Fruit fly (Drosophila melanogaster) whole organism, wandering third instar larva: Measurements from ENCODE around the gene HemK1.

Source experiments
- Abd-B ChIP-seq: fragments of >200 bp; optimal IDR thresholded peaks from 2 replicates; lab custom pipeline; 2017; ENCODE audit warnings: missing biosample characterization, missing genetic modification characterization
- CG32264 ChIP-seq: fragments of 200-800 bp; sonication (Bioruptor generic); optimal IDR thresholded peaks from 2 replicates; lab custom pipeline; 2016; ENCODE audit warnings: missing biosample characterization, missing genetic modification characterization
- CG9705 ChIP-seq: fragments of 200-800 bp; sonication (Bioruptor generic); optimal IDR thresholded peaks from 2 replicates; lab custom pipeline; 2018; ENCODE audit warnings: missing biosample characterization, mild to moderate bottlenecking, missing genetic modification characterization
- CrebA ChIP-seq: fragments of 200-800 bp; sonication (Bioruptor generic); optimal IDR thresholded peaks from 2 replicates; lab custom pipeline; 2016; ENCODE audit warnings: missing biosample characterization, mild to moderate bottlenecking, missing genetic modification characterization, borderline replicate concordance
- Dfd ChIP-seq: fragments of >200 bp; optimal IDR thresholded peaks from 2 replicates; lab custom pipeline; 2017; ENCODE audit warnings: missing biosample characterization, missing genetic modification characterization
- Dif ChIP-seq: fragments of 200-275, 200-300 bp; sonication (Bioruptor generic); optimal IDR thresholded peaks from 2 replicates; lab custom pipeline; 2018; ENCODE audit warnings: missing biosample characterization, missing genetic modification characterization; ENCODE audit not compliant: partially characterized antibody
- GATAd ChIP-seq: sonication (Bioruptor generic); optimal IDR thresholded peaks from 2 replicates; lab custom pipeline; 2016; ENCODE audit warnings: missing biosample characterization, missing genetic modification characterization
- HLH106 ChIP-seq: fragments of 200-800 bp; optimal IDR thresholded peaks from 3 replicates; lab custom pipeline; 2019; ENCODE audit warnings: missing biosample characterization, mild to moderate bottlenecking, missing genetic modification characterization, moderate library complexity
- Hnf4 ChIP-seq: fragments of 200-800 bp; sonication (Bioruptor generic); optimal IDR thresholded peaks from 2 replicates; lab custom pipeline; 2016; ENCODE audit warnings: missing biosample characterization, mild to moderate bottlenecking, missing genetic modification characterization
- Hr78 ChIP-seq: fragments of >200 bp; optimal IDR thresholded peaks from 2 replicates; lab custom pipeline; 2017; ENCODE audit warnings: missing biosample characterization, missing genetic modification characterization
- Hr83 ChIP-seq: fragments of 200-300 bp; sonication (Bioruptor generic); optimal IDR thresholded peaks from 2 replicates; lab custom pipeline; 2016; ENCODE audit warnings: missing biosample characterization, mild to moderate bottlenecking, missing genetic modification characterization, moderate library complexity; ENCODE audit not compliant: poor library complexity, severe bottlenecking
- Jra ChIP-seq: sonication (Bioruptor generic); optimal IDR thresholded peaks from 2 replicates; lab custom pipeline; 2016; ENCODE audit warnings: missing biosample characterization, missing genetic modification characterization
- Mio ChIP-seq: sonication (Bioruptor generic); optimal IDR thresholded peaks from 2 replicates; lab custom pipeline; 2016; ENCODE audit warnings: missing biosample characterization, missing genetic modification characterization
- Myc ChIP-seq: fragments of >200 bp; optimal IDR thresholded peaks from 2 replicates; lab custom pipeline; 2017
- N ChIP-seq: fragments of >200 bp; optimal IDR thresholded peaks from 2 replicates; lab custom pipeline; 2018; ENCODE audit warnings: missing biosample characterization, missing external identifiers, missing genetic modification characterization
- OdsH ChIP-seq: fragments of 200-800 bp; sonication (Bioruptor generic); optimal IDR thresholded peaks from 2 replicates; lab custom pipeline; 2016; ENCODE audit warnings: missing biosample characterization, mild to moderate bottlenecking, missing genetic modification characterization
- Rel ChIP-seq, 2 experiments: fragments of 200-800 bp; sonication (Bioruptor generic) in 1 of 2; optimal IDR thresholded peaks; 2 replicates in 1 of 2; 3 replicates in 1 of 2; lab custom pipeline; 2016 to 2019; ENCODE audit warnings: mild to moderate bottlenecking in 2 of 2, missing biosample characterization in 2 of 2, missing genetic modification characterization in 2 of 2, moderate library complexity in 1 of 2
- Sp1 ChIP-seq: fragments of 200-800 bp; sonication (Bioruptor generic); optimal IDR thresholded peaks from 3 replicates; lab custom pipeline; 2019; ENCODE audit warnings: missing biosample characterization, mild to moderate bottlenecking, missing genetic modification characterization, moderate library complexity
- Vsx2 ChIP-seq: fragments of 200-300, 225-300 bp; sonication (Bioruptor generic); optimal IDR thresholded peaks from 2 replicates; lab custom pipeline; 2018; ENCODE audit warnings: missing biosample characterization, missing genetic modification characterization; ENCODE audit not compliant: partially characterized antibody
- br ChIP-seq: fragments of 200-800 bp; sonication (Bioruptor generic); optimal IDR thresholded peaks from 2 replicates; lab custom pipeline; 2016; ENCODE audit warnings: missing biosample characterization, missing genetic modification characterization
- brk ChIP-seq: fragments of 200-800 bp; sonication (Bioruptor generic); optimal IDR thresholded peaks from 2 replicates; lab custom pipeline; 2016; ENCODE audit warnings: missing biosample characterization, mild to moderate bottlenecking, missing genetic modification characterization
- dl ChIP-seq, 2 experiments: fragments of 175-275, 200-275 bp in 1 of 2; fragments of 200-275 bp in 1 of 2; sonication (Bioruptor generic); optimal IDR thresholded peaks; lab custom pipeline; 2018; ENCODE audit warnings: mild to moderate bottlenecking in 2 of 2, missing biosample characterization in 2 of 2, missing genetic modification characterization in 2 of 2, moderate library complexity in 2 of 2; ENCODE audit not compliant: partially characterized antibody in 2 of 2, insufficient read depth in 1 of 2
- dmrt93B ChIP-seq: fragments of 200-800 bp; sonication (Bioruptor generic); optimal IDR thresholded peaks from 2 replicates; lab custom pipeline; 2018; ENCODE audit warnings: missing biosample characterization, mild to moderate bottlenecking, missing genetic modification characterization
- dsf ChIP-seq: sonication (Bioruptor generic); optimal IDR thresholded peaks from 2 replicates; lab custom pipeline; 2016; ENCODE audit warnings: missing biosample characterization, missing genetic modification characterization, borderline replicate concordance
- ey ChIP-seq: fragments of 200-800 bp; sonication (Bioruptor generic); optimal IDR thresholded peaks from 2 replicates; lab custom pipeline; 2016; ENCODE audit warnings: missing biosample characterization, missing genetic modification characterization
- foxo ChIP-seq, 2 experiments: fragments of 200-800 bp; sonication (Bioruptor generic); optimal IDR thresholded peaks; 2 replicates in 1 of 2; 3 replicates in 1 of 2; lab custom pipeline; 2016 to 2017; ENCODE audit warnings: missing biosample characterization in 2 of 2, missing genetic modification characterization in 2 of 2
- fru ChIP-seq: fragments of 200-800 bp; sonication (Bioruptor generic); optimal IDR thresholded peaks from 3 replicates; lab custom pipeline; 2016; ENCODE audit warnings: missing biosample characterization, mild to moderate bottlenecking, missing genetic modification characterization
- h ChIP-seq: fragments of 200-800 bp; sonication (Bioruptor generic); optimal IDR thresholded peaks from 3 replicates; lab custom pipeline; 2016; ENCODE audit warnings: missing biosample characterization, mild to moderate bottlenecking, missing genetic modification characterization
- jim ChIP-seq: fragments of 175-275, 200-325 bp; sonication (Bioruptor generic); optimal IDR thresholded peaks from 2 replicates; lab custom pipeline; 2016; ENCODE audit warnings: missing biosample characterization, mild to moderate bottlenecking, missing genetic modification characterization
- lola ChIP-seq: fragments of >200 bp; optimal IDR thresholded peaks from 2 replicates; lab custom pipeline; 2017; ENCODE audit warnings: missing biosample characterization, missing genetic modification characterization
- pan ChIP-seq: fragments of >200 bp; optimal IDR thresholded peaks from 2 replicates; lab custom pipeline; 2017
- psq ChIP-seq: fragments of 200-800 bp; sonication (Bioruptor generic); optimal IDR thresholded peaks from 3 replicates; lab custom pipeline; 2017; ENCODE audit warnings: missing biosample characterization, mild to moderate bottlenecking, missing genetic modification characterization, moderate library complexity
- rgr ChIP-seq: fragments of 200-800 bp; sonication (Bioruptor generic); optimal IDR thresholded peaks from 3 replicates; lab custom pipeline; 2016; ENCODE audit warnings: missing biosample characterization, mild to moderate bottlenecking, missing genetic modification characterization
- sage ChIP-seq: fragments of 200-800 bp; sonication (Bioruptor generic); optimal IDR thresholded peaks from 2 replicates; lab custom pipeline; 2016; ENCODE audit warnings: missing biosample characterization, mild to moderate bottlenecking, missing genetic modification characterization
- sv ChIP-seq: fragments of 200-800 bp; sonication (Bioruptor generic); optimal IDR thresholded peaks from 3 replicates; lab custom pipeline; 2016; ENCODE audit warnings: missing biosample characterization, missing genetic modification characterization
- tai ChIP-seq: sonication (Bioruptor generic); optimal IDR thresholded peaks from 2 replicates; lab custom pipeline; 2016; ENCODE audit warnings: missing biosample characterization, missing genetic modification characterization
- usp ChIP-seq: fragments of >200 bp; optimal IDR thresholded peaks from 2 replicates; lab custom pipeline; 2017; ENCODE audit warnings: missing biosample characterization, missing genetic modification characterization
- woc ChIP-seq: sonication (Bioruptor generic); optimal IDR thresholded peaks from 2 replicates; lab custom pipeline; 2016; ENCODE audit warnings: missing biosample characterization, mild to moderate bottlenecking, missing genetic modification characterization

HemK1 gene

dm6 chr2L:6481310-6481738 lies 13.8 kb upstream of the HemK1 start:
- TF ChIP-seq rgr (GFP tag; lab: Kevin White, UChicago) (peak; percentile 29), OdsH (GFP tag; lab: Kevin White, UChicago) (peak; percentile 0), CrebA (GFP tag; lab: Kevin White, UChicago) (no peak), Hr83 (GFP tag; lab: Kevin White, UChicago) (peak; percentile 59), ey (GFP tag; lab: Kevin White, UChicago) (no peak), Myc (peak; percentile 84), sv (GFP tag; lab: Kevin White, UChicago) (no peak), brk (no peak), br (GFP tag; lab: Kevin White, UChicago) (peak; percentile 6), GATAd (GFP tag; lab: Kevin White, UChicago) (no peak), lola (GFP tag; lab: Kevin White, UChicago) (no peak), Sp1 (GFP tag; lab: Kevin White, UChicago) (peak; percentile 8), HLH106 (tag; lab: Kevin White, UChicago) (no peak), h (GFP tag; lab: Kevin White, UChicago) (peak; percentile 40), Hnf4 (GFP tag; lab: Kevin White, UChicago) (no peak), Jra (no peak), dl (GFP tag; optimal IDR thresholded peaks at IDR 0.05; lab: Kevin White, UChicago; ENCODE audit: insufficient read depth in 1 of 2, partially characterized antibody in 2 of 2) (peak in 1 of 2 experiments; percentile 54), Hr78 (GFP tag; lab: Kevin White, UChicago) (no peak), psq (GFP tag; lab: Kevin White, UChicago) (no peak), CG9705 (GFP tag; lab: Kevin White, UChicago) (no peak), Dfd (GFP tag; lab: Kevin White, UChicago) (no peak), pan (lab: Kevin White, UChicago) (no peak), dmrt93B (GFP tag; lab: Kevin White, UChicago) (no peak), woc (GFP tag; lab: Kevin White, UChicago) (no peak), CG32264 (no peak), Abd-B (GFP tag; lab: Kevin White, UChicago) (no peak), Rel (GFP tag; optimal IDR thresholded peaks at IDR 0.05; lab: Kevin White, UChicago) (no peak), Rel (tag; optimal IDR thresholded peaks at IDR 0.05; lab: Kevin White, UChicago) (peak; percentile 16), N (GFP tag; lab: Kevin White, UChicago) (peak; percentile 65), fru (GFP tag; lab: Kevin White, UChicago) (peak; percentile 3), sage (no peak), Vsx2 (GFP tag; lab: Kevin White, UChicago) (no peak), jim (GFP tag; lab: Kevin White, UChicago) (no peak), dsf (GFP tag; lab: Kevin White, UChicago) (no peak), tai (GFP tag; lab: Kevin White, UChicago) (no peak), usp (no peak), Mio (GFP tag; lab: Kevin White, UChicago) (no peak), Dif (GFP tag; lab: Kevin White, UChicago) (no peak), foxo (GFP tag; optimal IDR thresholded peaks at IDR 0.05; lab: Kevin White, UChicago) (peak in 1 of 2 experiments; percentile 28)

DNA sequence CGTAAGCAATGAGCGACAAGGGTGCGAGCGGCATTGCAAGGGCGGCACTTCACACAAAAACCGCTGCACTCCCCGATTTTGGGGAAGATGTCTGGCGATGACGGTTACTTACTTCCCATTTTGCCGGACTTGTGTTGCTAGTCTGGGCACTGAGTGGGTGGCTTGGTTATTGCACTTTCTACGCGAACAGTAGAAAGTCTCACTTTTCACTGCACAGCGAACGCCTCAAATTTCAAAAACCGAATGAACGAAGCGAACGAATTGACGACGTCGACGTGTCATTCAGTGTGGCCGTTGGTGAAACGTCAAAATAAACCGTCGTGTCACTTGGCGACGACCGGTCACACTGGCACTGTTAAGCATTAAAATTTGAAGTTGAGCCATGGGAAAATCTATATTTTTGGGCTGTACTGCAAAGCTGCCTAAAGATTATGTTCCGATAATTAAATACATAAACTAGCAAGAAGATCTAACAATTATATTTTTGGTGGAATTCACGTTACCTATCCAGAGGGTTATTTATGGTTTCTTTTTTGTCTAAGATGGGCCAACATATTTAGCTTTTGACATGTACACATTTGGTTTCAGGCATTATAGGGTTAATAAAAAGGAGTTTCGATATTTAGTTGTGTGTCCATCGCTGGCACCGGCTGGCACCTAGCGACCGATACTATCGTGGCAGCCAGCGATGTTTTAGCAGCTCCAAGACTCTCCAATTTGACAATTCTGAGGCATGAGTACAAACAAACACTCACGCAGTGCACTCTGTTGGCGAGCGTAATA lies 12.9 kb upstream of the HemK1 start, which contains the start of the genes Sec61alpha and Daxx:
TSS of gene Sec61alpha (minus strand) at position 364 of the 783 bp plus-strand sequence.
TSS of gene Daxx (plus strand) at position 718 of the 783 bp plus-strand sequence.
- TF ChIP-seq CG32264: peak; percentile 69
- TF ChIP-seq ey (GFP tag; lab: Kevin White, UChicago): peak; percentile 89
- TF ChIP-seq tai (GFP tag; lab: Kevin White, UChicago): no peak
- TF ChIP-seq Jra: peak; percentile 91
- TF ChIP-seq pan (lab: Kevin White, UChicago): no peak
- TF ChIP-seq HLH106 (tag; lab: Kevin White, UChicago): peak; percentile 83
- peak; percentile 79 for TF ChIP-seq br (GFP tag; lab: Kevin White, UChicago)
- TF ChIP-seq Rel (GFP tag; optimal IDR thresholded peaks at IDR 0.05; lab: Kevin White, UChicago): no peak
- peak; percentile 52 for TF ChIP-seq Rel (tag; optimal IDR thresholded peaks at IDR 0.05; lab: Kevin White, UChicago)
- TF ChIP-seq Dif (GFP tag; lab: Kevin White, UChicago): no peak
- peak; percentile 78 for TF ChIP-seq OdsH (GFP tag; lab: Kevin White, UChicago)
- no peak for TF ChIP-seq dmrt93B (GFP tag; lab: Kevin White, UChicago)
- TF ChIP-seq N (GFP tag; lab: Kevin White, UChicago): no peak
- TF ChIP-seq GATAd (GFP tag; lab: Kevin White, UChicago): peak; percentile 59
- peak; percentile 61 for TF ChIP-seq CG9705 (GFP tag; lab: Kevin White, UChicago)
- TF ChIP-seq jim (GFP tag; lab: Kevin White, UChicago): peak; percentile 76
- no peak for TF ChIP-seq Vsx2 (GFP tag; lab: Kevin White, UChicago)
- TF ChIP-seq sv (GFP tag; lab: Kevin White, UChicago): peak; percentile 84
- TF ChIP-seq Abd-B (GFP tag; lab: Kevin White, UChicago): no peak
- peak; percentile 58 for TF ChIP-seq Myc
- peak; percentile 72 for TF ChIP-seq Sp1 (GFP tag; lab: Kevin White, UChicago)
- TF ChIP-seq CrebA (GFP tag; lab: Kevin White, UChicago): peak; percentile 97
- peak; percentile 30 to 86 for TF ChIP-seq foxo (GFP tag; optimal IDR thresholded peaks at IDR 0.05; lab: Kevin White, UChicago)
- peak; percentile 77 for TF ChIP-seq fru (GFP tag; lab: Kevin White, UChicago)
- TF ChIP-seq h (GFP tag; lab: Kevin White, UChicago): peak; percentile 85
- no peak for TF ChIP-seq sage
- no peak for TF ChIP-seq lola (GFP tag; lab: Kevin White, UChicago)
- peak; percentile 90 for TF ChIP-seq Hnf4 (GFP tag; lab: Kevin White, UChicago)
- peak; percentile 69 for TF ChIP-seq psq (GFP tag; lab: Kevin White, UChicago)
- TF ChIP-seq Dfd (GFP tag; lab: Kevin White, UChicago): no peak
- TF ChIP-seq dl (GFP tag; optimal IDR thresholded peaks at IDR 0.05; lab: Kevin White, UChicago; ENCODE audit: insufficient read depth in 1 of 2, partially characterized antibody in 2 of 2): no peak
- no peak for TF ChIP-seq brk
- TF ChIP-seq usp: no peak
- no peak for TF ChIP-seq Hr78 (GFP tag; lab: Kevin White, UChicago)
- TF ChIP-seq Hr83 (GFP tag; lab: Kevin White, UChicago): peak; percentile 98
- TF ChIP-seq Mio (GFP tag; lab: Kevin White, UChicago): peak; percentile 65
- TF ChIP-seq dsf (GFP tag; lab: Kevin White, UChicago): peak; percentile 85
- peak; percentile 78 for TF ChIP-seq rgr (GFP tag; lab: Kevin White, UChicago)
